Fruit fly (Drosophila melanogaster): ENCODE results near the gene Proc.
A peak's percentile ranks its signal among the peaks of the same experiment; 100 is the strongest.

Gene Proc

DNA sequence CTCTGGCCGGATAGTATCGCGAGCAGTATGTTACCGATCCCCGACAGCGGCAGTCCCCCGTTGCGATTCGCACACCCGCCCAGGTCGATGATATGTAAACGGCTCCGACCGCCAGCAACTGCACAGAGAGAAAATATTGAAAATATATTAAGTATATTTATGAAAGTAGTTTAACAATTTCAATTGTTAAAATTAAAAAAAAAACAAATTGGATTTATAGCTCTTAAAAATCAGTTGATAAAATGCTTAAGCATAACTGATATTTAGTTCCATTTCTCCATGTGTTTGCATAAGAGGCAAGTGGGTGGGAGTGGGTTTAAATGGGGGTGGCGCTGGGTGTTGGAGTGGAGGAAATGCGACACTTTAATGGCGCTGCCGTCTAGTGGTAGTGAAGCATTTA is 21.8 kb downstream of the Proc start (continued):
- TF ChIP-seq Dll (GFP tag; IDR thresholded peaks at IDR 0.05; ENCODE audit: partially characterized antibody) (no peak), Awh (GFP tag; IDR thresholded peaks at IDR 0.05) (no peak), trem (tag; optimal IDR thresholded peaks at IDR 0.05) (no peak), CG2129 (GFP tag; IDR thresholded peaks at IDR 0.05; ENCODE audit: partially characterized antibody) (no peak), PHDP (tag; optimal IDR thresholded peaks at IDR 0.05) (peak; percentile 39), cg (GFP tag; optimal IDR thresholded peaks at IDR 0.05) (no peak), CG6765 (GFP tag; optimal IDR thresholded peaks at IDR 0.05) (no peak), klu (GFP tag; IDR thresholded peaks at IDR 0.05) (0 out of 2 replicates have a peak, but pooled peaks have one; percentile 10), dpn (GFP tag; optimal IDR thresholded peaks at IDR 0.05) (no peak), seq (GFP tag; IDR thresholded peaks at IDR 0.05) (no peak), slp2 (GFP tag; optimal IDR thresholded peaks at IDR 0.05) (no peak), CG16813 (GFP tag; IDR thresholded peaks at IDR 0.05; ENCODE audit: partially characterized antibody) (no peak), dmrt99B (tag; optimal IDR thresholded peaks at IDR 0.05) (peak; percentile 60), CG16779 (GFP tag; IDR thresholded peaks at IDR 0.05) (no peak), ERR (GFP tag; optimal IDR thresholded peaks at IDR 0.05) (no peak), pho (GFP tag; optimal IDR thresholded peaks at IDR 0.05) (no peak), CG3407 (GFP tag; optimal IDR thresholded peaks at IDR 0.05) (no peak), eyg (GFP tag; optimal IDR thresholded peaks at IDR 0.05) (no peak), nmo (GFP tag; optimal IDR thresholded peaks at IDR 0.05) (no peak), wdn (GFP tag; IDR thresholded peaks at IDR 0.05) (no peak), HLHmδ (GFP tag; optimal IDR thresholded peaks at IDR 0.05) (no peak), CG13894 (tag; optimal IDR thresholded peaks at IDR 0.05) (no peak), BEAF-32 (GFP tag; optimal IDR thresholded peaks at IDR 0.05) (no peak), HLH4C (GFP tag; IDR thresholded peaks at IDR 0.05; ENCODE audit: partially characterized antibody) (no peak), Ssrp (tag; optimal IDR thresholded peaks at IDR 0.05) (peak; percentile 3), CG9215 (GFP tag; IDR thresholded peaks at IDR 0.05) (peak; percentile 27; the same call in 1 of the 2 replicates), lilli (GFP tag; optimal IDR thresholded peaks at IDR 0.05) (no peak), CG13123 (GFP tag; optimal IDR thresholded peaks at IDR 0.05) (no peak), Ada2b (GFP tag; IDR thresholded peaks at IDR 0.05) (no peak), CG10654 (GFP tag; optimal IDR thresholded peaks at IDR 0.05) (no peak), Doc3 (GFP tag; IDR thresholded peaks at IDR 0.05; ENCODE audit: partially characterized antibody) (no peak), CG3065 (GFP tag; optimal IDR thresholded peaks at IDR 0.05) (no peak), Xbp1 (GFP tag; optimal IDR thresholded peaks at IDR 0.05) (no peak), dimm (GFP tag; IDR thresholded peaks at IDR 0.05) (no peak), CG3838 (GFP tag; optimal IDR thresholded peaks at IDR 0.05) (no peak), slbo (GFP tag; IDR thresholded peaks at IDR 0.05) (peak; percentile 57), CG17385 (GFP tag; optimal IDR thresholded peaks at IDR 0.05) (peak; percentile 10), ranshi (GFP tag; IDR thresholded peaks at IDR 0.05) (peak; percentile 49; the same call in 1 of the 2 replicates), CG1647 (GFP tag; optimal IDR thresholded peaks at IDR 0.05) (no peak), zfh1 (GFP tag; IDR thresholded peaks at IDR 0.05) (peak; percentile 43; the same call in 1 of the 3 replicates), CG12744 (GFP tag; optimal IDR thresholded peaks at IDR 0.05) (no peak), Hmx (GFP tag; optimal IDR thresholded peaks at IDR 0.05) (no peak), CG17359 (tag; optimal IDR thresholded peaks at IDR 0.05) (peak; percentile 43), corto (GFP tag; optimal IDR thresholded peaks at IDR 0.05) (no peak), zen2 (GFP tag; IDR thresholded peaks at IDR 0.05; ENCODE audit: partially characterized antibody) (no peak), jumu (GFP tag; optimal IDR thresholded peaks at IDR 0.05) (no peak), CG9727 (GFP tag; optimal IDR thresholded peaks at IDR 0.05) (no peak), CG4820 (GFP tag; optimal IDR thresholded peaks at IDR 0.05) (no peak), Xrp1 (GFP tag; IDR thresholded peaks at IDR 0.05) (peak; percentile 50; the same call in 1 of the 2 replicates), ewg (GFP tag; optimal IDR thresholded peaks at IDR 0.05) (peak; percentile 13), sob (GFP tag; IDR thresholded peaks at IDR 0.05) (0 out of 2 replicates have a peak, but pooled peaks have one; percentile 23)

Data from whole organism, embryonic.